Worm (Caenorhabditis elegans) whole organism, L4 larva: ENCODE results near the gene idpb-2.

ENCODE experiments used
- F10B5.3 ChIP-seq: sonication (generic microtip); optimal IDR thresholded peaks from 2 replicates; lab custom pipeline; 2016; ENCODE audit warnings: mild to moderate bottlenecking, missing genetic modification characterization, missing compliant biosample characterization
- F26F4.8 ChIP-seq: fragments of 200-800 bp; sonication (Bioruptor generic); conservative IDR thresholded peaks from 2 replicates; pipeline ENCODE4 v1.3.6; 2022; ENCODE audit warnings: missing genetic modification characterization, missing compliant biosample characterization
- R02D3.7 ChIP-seq: fragments of 150-350 bp; sonication (generic microtip); optimal IDR thresholded peaks from 3 replicates; lab custom pipeline; 2014; ENCODE audit warnings: missing biosample characterization, missing genetic modification characterization
- T20F7.1 ChIP-seq: fragments of 200-800 bp; sonication (Bioruptor generic); optimal IDR thresholded peaks from 2 replicates; lab custom pipeline; 2018; ENCODE audit warnings: mild to moderate bottlenecking, missing genetic modification characterization, missing compliant biosample characterization
- T26A8.4 ChIP-seq: fragments of 200-800 bp; sonication (Bioruptor generic); IDR thresholded peaks from 2 replicates; pipeline ENCODE4 v1.3.6; 2022; ENCODE audit warnings: missing genetic modification characterization, missing compliant biosample characterization
- Y48G9A.11 ChIP-seq: fragments of 200-800 bp; sonication (Bioruptor generic); IDR thresholded peaks from 2 replicates; pipeline ENCODE4 v1.3.6; 2022; ENCODE audit warnings: missing genetic modification reagents, missing genetic modification characterization, missing compliant biosample characterization
- Y5F2A.4 ChIP-seq: fragments of 200-800 bp; sonication (Bioruptor generic); optimal IDR thresholded peaks from 2 replicates; lab custom pipeline; 2018; ENCODE audit warnings: mild to moderate bottlenecking, missing genetic modification characterization, missing compliant biosample characterization
- ZK546.5 ChIP-seq, 2 experiments: sonication (generic microtip); optimal IDR thresholded peaks; 2 replicates each; lab custom pipeline; 2017; ENCODE audit warnings: missing biosample characterization in 2 of 2, missing genetic modification characterization in 2 of 2
- aha-1 ChIP-seq: fragments of 150-350 bp; peaks from one replicate; lab custom pipeline; 2014; ENCODE audit warnings: missing biosample characterization, missing genetic modification characterization
- aly-2 ChIP-seq: sonication (generic microtip); optimal IDR thresholded peaks from 2 replicates; lab custom pipeline; 2018; ENCODE audit warnings: missing biosample characterization, missing genetic modification characterization
- arid-1 ChIP-seq: fragments of 200-800 bp; sonication (Bioruptor generic); conservative IDR thresholded peaks from 2 replicates; pipeline ENCODE4 v1.3.6; 2022; ENCODE audit warnings: missing genetic modification reagents, missing genetic modification characterization, missing compliant biosample characterization
- attf-4 ChIP-seq: sonication (generic microtip); optimal IDR thresholded peaks from 3 replicates; lab custom pipeline; 2017; ENCODE audit warnings: missing biosample characterization, missing genetic modification characterization
- ceh-20 ChIP-seq: fragments of 200-800 bp; sonication (Bioruptor generic); IDR thresholded peaks from 2 replicates; pipeline ENCODE4 v1.3.6; 2022; ENCODE audit warnings: missing genetic modification reagents, missing genetic modification characterization, missing compliant biosample characterization
- ceh-44 ChIP-seq: fragments of 200-800 bp; sonication (Bioruptor generic); IDR thresholded peaks from 2 replicates; pipeline ENCODE4 v1.3.6; 2022; ENCODE audit warnings: missing genetic modification reagents, missing genetic modification characterization, missing compliant biosample characterization
- cey-2 ChIP-seq: sonication (generic microtip); optimal IDR thresholded peaks from 3 replicates; lab custom pipeline; 2017; ENCODE audit warnings: missing genetic modification characterization, mild to moderate bottlenecking, missing compliant biosample characterization, antibody characterized with exemption, borderline replicate concordance; ENCODE audit not compliant: insufficient read depth
- daf-8 ChIP-seq: fragments of 200-800 bp; sonication (Bioruptor generic); IDR thresholded peaks from 2 replicates; pipeline ENCODE4 v1.3.6; 2022; ENCODE audit warnings: missing genetic modification characterization, missing compliant biosample characterization
- dmd-6 ChIP-seq: fragments of 200-800 bp; sonication (Bioruptor generic); IDR thresholded peaks from 2 replicates; pipeline ENCODE4 v1.3.6; 2022; ENCODE audit warnings: missing genetic modification reagents, missing genetic modification characterization, missing compliant biosample characterization
- dpl-1 ChIP-seq: fragments of 150-350 bp; optimal IDR thresholded peaks from 2 replicates; lab custom pipeline; 2014; ENCODE audit warnings: missing biosample characterization, missing genetic modification reagents, missing genetic modification characterization
- egl-27 ChIP-seq: sonication (generic microtip); optimal IDR thresholded peaks from 3 replicates; lab custom pipeline; 2017; ENCODE audit warnings: missing biosample characterization, missing genetic modification reagents, missing genetic modification characterization
- fkh-10 ChIP-seq: fragments of 150-350 bp; optimal IDR thresholded peaks from 2 replicates; lab custom pipeline; 2014; ENCODE audit warnings: missing biosample characterization, missing genetic modification reagents, missing genetic modification characterization
- hif-1 ChIP-seq, 2 experiments: sonication (generic microtip); optimal IDR thresholded peaks; 2 replicates each; lab custom pipeline; 2016 to 2017; ENCODE audit warnings: missing compliant biosample characterization in 2 of 2, missing genetic modification characterization in 2 of 2, missing genetic modification reagents in 2 of 2, missing genotype in 2 of 2, mild to moderate bottlenecking in 1 of 2
- hlh-11 ChIP-seq: fragments of 200-800 bp; sonication (Bioruptor generic); optimal IDR thresholded peaks from 2 replicates; lab custom pipeline; 2018; ENCODE audit warnings: mild to moderate bottlenecking, missing genetic modification characterization, missing compliant biosample characterization
- hlh-30 ChIP-seq: sonication (generic microtip); optimal IDR thresholded peaks from 2 replicates; lab custom pipeline; 2017; ENCODE audit warnings: antibody characterized with exemption, mild to moderate bottlenecking, missing genetic modification characterization, missing compliant biosample characterization; ENCODE audit not compliant: insufficient read depth
- lin-15B ChIP-seq: fragments of 150-350 bp; sonication (generic microtip); optimal IDR thresholded peaks from 3 replicates; lab custom pipeline; 2014; ENCODE audit warnings: missing biosample characterization, missing genetic modification characterization
- lin-29 ChIP-seq: fragments of 200-800 bp; sonication (Bioruptor generic); IDR thresholded peaks from 2 replicates; pipeline ENCODE4 v1.3.6; 2022; ENCODE audit warnings: missing genetic modification reagents, missing genetic modification characterization, missing compliant biosample characterization
- lir-3 ChIP-seq: sonication (generic microtip); optimal IDR thresholded peaks from 2 replicates; lab custom pipeline; 2016; ENCODE audit warnings: mild to moderate bottlenecking, missing genetic modification characterization, missing compliant biosample characterization
- lsy-2 ChIP-seq, 2 experiments: fragments of 150-350 bp in 1 of 2; sonication (generic microtip) in 1 of 2; optimal IDR thresholded peaks; 2 replicates each; lab custom pipeline; 2014 to 2017; ENCODE audit warnings: missing biosample characterization in 2 of 2, missing genetic modification characterization in 2 of 2
- madf-9 ChIP-seq: fragments of 200-800 bp; sonication (Bioruptor generic); conservative IDR thresholded peaks from 2 replicates; pipeline ENCODE4 v1.3.6; 2022; ENCODE audit warnings: missing genetic modification reagents, missing genetic modification characterization, missing compliant biosample characterization
- mdl-1 ChIP-seq, 2 experiments: fragments of 150-350 bp in 1 of 2; sonication (generic microtip) in 1 of 2; optimal IDR thresholded peaks; 2 replicates each; lab custom pipeline; 2014 to 2017; ENCODE audit warnings: missing biosample characterization in 2 of 2, missing genetic modification characterization in 2 of 2
- mdt-29 ChIP-seq: fragments of 200-800 bp; sonication (Bioruptor generic); IDR thresholded peaks from 2 replicates; pipeline ENCODE4 v1.3.6; 2022; ENCODE audit warnings: missing genetic modification reagents, missing genetic modification characterization, missing compliant biosample characterization
- mep-1 ChIP-seq: fragments of 150-350 bp; sonication (generic microtip); optimal IDR thresholded peaks from 3 replicates; lab custom pipeline; 2014; ENCODE audit warnings: missing biosample characterization, missing genetic modification characterization
- mxl-3 ChIP-seq: fragments of 200-800 bp; sonication (Bioruptor generic); optimal IDR thresholded peaks from 2 replicates; lab custom pipeline; 2018; ENCODE audit warnings: mild to moderate bottlenecking, missing genetic modification characterization, missing compliant biosample characterization
- nhr-102 ChIP-seq: sonication (generic microtip); optimal IDR thresholded peaks from 2 replicates; lab custom pipeline; 2016; ENCODE audit warnings: mild to moderate bottlenecking, missing genetic modification characterization, moderate library complexity, missing compliant biosample characterization
- nhr-237 ChIP-seq: sonication (generic microtip); optimal IDR thresholded peaks from 2 replicates; lab custom pipeline; 2017; ENCODE audit warnings: missing biosample characterization, missing genetic modification characterization
- nhr-28 ChIP-seq: fragments of 150-350 bp; optimal IDR thresholded peaks from 2 replicates; lab custom pipeline; 2014; ENCODE audit warnings: missing biosample characterization, missing genetic modification characterization
- nhr-41 ChIP-seq: fragments of 200-800 bp; sonication (Bioruptor generic); IDR thresholded peaks from 2 replicates; pipeline ENCODE4 v1.3.6; 2022; ENCODE audit warnings: missing genetic modification reagents, missing genetic modification characterization, missing compliant biosample characterization
- nhr-42 ChIP-seq: fragments of 200-800 bp; sonication (Bioruptor generic); IDR thresholded peaks from 2 replicates; pipeline ENCODE4 v1.3.6; 2022; ENCODE audit warnings: missing genetic modification characterization, missing compliant biosample characterization
- saeg-2 ChIP-seq: fragments of 200-800 bp; sonication (Bioruptor generic); IDR thresholded peaks from 2 replicates; pipeline ENCODE4 v1.3.6; 2022; ENCODE audit warnings: missing genetic modification reagents, missing genetic modification characterization, missing compliant biosample characterization
- sdz-12 ChIP-seq: fragments of 200-800 bp; sonication (Bioruptor generic); optimal IDR thresholded peaks from 2 replicates; lab custom pipeline; 2018; ENCODE audit warnings: mild to moderate bottlenecking, missing genetic modification characterization, missing compliant biosample characterization
- skn-1 ChIP-seq: fragments of 150-350 bp; optimal IDR thresholded peaks from 2 replicates; lab custom pipeline; 2014; ENCODE audit warnings: missing biosample characterization, missing genetic modification characterization
- snpc-4 ChIP-seq: fragments of 150-350 bp; optimal IDR thresholded peaks from 2 replicates; lab custom pipeline; 2014; ENCODE audit warnings: missing biosample characterization, missing genetic modification characterization
- tag-97 ChIP-seq: fragments of 200-800 bp; sonication (Bioruptor generic); IDR thresholded peaks from 2 replicates; pipeline ENCODE4 v1.3.6; 2022; ENCODE audit warnings: missing genetic modification characterization, missing compliant biosample characterization
- tra-1 ChIP-seq: fragments of 200-800 bp; sonication (Bioruptor generic); IDR thresholded peaks from 2 replicates; pipeline ENCODE4 v1.3.6; 2022; ENCODE audit warnings: missing genetic modification reagents, missing genetic modification characterization, missing compliant biosample characterization
- unc-39 ChIP-seq: sonication (generic microtip); optimal IDR thresholded peaks from 2 replicates; lab custom pipeline; 2017; ENCODE audit warnings: missing biosample characterization, missing genetic modification characterization
- unc-62 ChIP-seq, 3 experiments: fragments of 150-350 bp in 1 of 3; sonication (generic microtip); optimal IDR thresholded peaks in 2 of 3; peaks in 1 of 3; 1 replicate in 1 of 3; 2 replicates in 2 of 3; lab custom pipeline; 2014 to 2017; ENCODE audit warnings: missing biosample characterization in 3 of 3, missing genetic modification characterization in 3 of 3, missing genetic modification reagents in 3 of 3, missing genotype in 1 of 3
- zfp-2 ChIP-seq: sonication (generic microtip); optimal IDR thresholded peaks from 2 replicates; lab custom pipeline; 2016; ENCODE audit warnings: mild to moderate bottlenecking, missing genetic modification characterization, missing compliant biosample characterization
- zfp-3 ChIP-seq: fragments of 200-800 bp; sonication (Bioruptor generic); conservative IDR thresholded peaks from 2 replicates; pipeline ENCODE4 v1.3.6; 2022; ENCODE audit warnings: missing genetic modification reagents, missing genetic modification characterization, missing compliant biosample characterization
- ztf-7 ChIP-seq: fragments of 150-350 bp; optimal IDR thresholded peaks from 2 replicates; lab custom pipeline; 2014; ENCODE audit warnings: missing biosample characterization, missing genetic modification characterization

The idpb-2 gene

DNA sequence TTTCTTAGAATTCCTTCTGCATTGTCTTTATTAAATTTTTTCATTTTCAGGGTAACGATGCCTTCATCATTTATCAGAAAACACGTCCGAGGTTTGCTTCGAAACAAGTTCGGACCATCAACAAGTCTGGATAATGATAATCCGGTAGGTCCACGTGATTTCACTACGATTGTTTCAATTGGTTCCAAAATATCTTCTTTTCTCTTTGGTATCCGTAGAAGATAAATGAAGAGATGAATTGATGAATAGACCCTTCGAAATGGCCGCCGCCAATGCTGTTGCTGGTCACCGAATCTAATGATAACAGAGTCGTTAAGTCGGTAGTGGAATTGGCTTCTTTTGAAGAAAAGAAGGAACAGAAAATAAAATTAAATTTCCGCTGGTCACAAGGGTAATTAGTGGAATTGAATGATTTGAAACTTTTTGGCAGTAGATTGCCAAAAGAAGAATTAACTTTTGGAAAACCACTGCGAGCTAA is 19.5 kb downstream of the idpb-2 start, which contains the start of gene F33G12.6:
TSS of gene F33G12.6 (plus strand) at position 51 of the 478 bp plus-strand sequence.
- TF ChIP-seq saeg-2 (GFP tag; lab: Robert Waterston, UW) = no peak
- TF ChIP-seq aha-1 = peak; percentile 44
- no peak for TF ChIP-seq R02D3.7 (tag; lab: Kevin White, UChicago)
- no peak for TF ChIP-seq hlh-11 (tag; lab: Kevin White, UChicago)
- TF ChIP-seq hlh-30 (tag; lab: Kevin White, UChicago) = peak; percentile 15
- TF ChIP-seq unc-62 (GFP tag; optimal IDR thresholded peaks at IDR 0.05 in 1 of 2; lab: Kevin White, UChicago) = peak in 1 of 2 experiments; percentile 66
- no peak for TF ChIP-seq unc-62 (tag; optimal IDR thresholded peaks at IDR 0.05; lab: Kevin White, UChicago)
- TF ChIP-seq nhr-41 (GFP tag; lab: Robert Waterston, UW) = no peak
- TF ChIP-seq, all 104 proteins: peak for 3

DNA sequence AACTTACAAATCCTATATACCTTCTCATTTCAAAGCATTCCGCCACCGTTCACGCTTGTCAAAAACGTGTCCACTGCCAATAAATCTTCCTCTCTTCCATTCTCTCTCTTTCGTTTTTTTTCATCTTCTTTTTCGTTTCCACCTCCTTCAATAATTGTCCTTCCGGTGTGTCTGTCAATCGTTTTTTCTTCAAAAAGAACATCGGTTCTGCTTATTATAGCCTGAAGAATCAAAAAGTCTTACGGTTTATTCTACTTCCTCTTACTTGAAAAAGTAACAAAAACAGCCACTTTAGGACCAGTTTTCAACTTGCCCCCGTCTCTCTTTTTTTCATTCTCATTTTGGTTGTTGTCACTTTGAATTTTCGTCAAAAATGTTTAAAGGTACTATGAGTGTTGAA is 20.2 kb downstream of the idpb-2 start:
- TF ChIP-seq ztf-7 (tag; lab: Kevin White, UChicago) (no peak), nhr-42 (GFP tag; lab: Robert Waterston, UW) (no peak), T20F7.1 (GFP tag; lab: Kevin White, UChicago) (no peak), unc-39 (no peak), Y5F2A.4 (GFP tag; lab: Kevin White, UChicago) (no peak), mdt-29 (GFP tag; lab: Robert Waterston, UW) (no peak), cey-2 (tag; lab: Kevin White, UChicago) (peak; percentile 77), ZK546.5 (tag; optimal IDR thresholded peaks at IDR 0.05; lab: Kevin White, UChicago) (no peak), hlh-30 (tag; lab: Kevin White, UChicago) (peak; percentile 1), dpl-1 (GFP tag; lab: Kevin White, UChicago) (no peak), tra-1 (GFP tag; lab: Robert Waterston, UW) (no peak), zfp-2 (tag; lab: Kevin White, UChicago) (no peak), mdl-1 (tag; optimal IDR thresholded peaks at IDR 0.05; lab: Kevin White, UChicago) (peak in 1 of 2 experiments; percentile 35), skn-1 (tag; lab: Kevin White, UChicago) (no peak), F26F4.8 (GFP tag; lab: Robert Waterston, UW) (no peak), arid-1 (GFP tag; lab: Robert Waterston, UW) (no peak), tag-97 (GFP tag; lab: Robert Waterston, UW) (no peak), Y48G9A.11 (GFP tag; lab: Robert Waterston, UW) (no peak), F10B5.3 (tag; lab: Kevin White, UChicago) (no peak), hif-1 (tag; optimal IDR thresholded peaks at IDR 0.05; lab: Kevin White, UChicago) (no peak), egl-27 (tag; lab: Kevin White, UChicago) (no peak), aly-2 (no peak), attf-4 (tag; lab: Kevin White, UChicago) (no peak), lsy-2 (tag; optimal IDR thresholded peaks at IDR 0.05; lab: Kevin White, UChicago) (peak in 1 of 2 experiments; percentile 22), dmd-6 (GFP tag; lab: Robert Waterston, UW) (no peak), hlh-11 (tag; lab: Kevin White, UChicago) (peak; percentile 25), zfp-3 (GFP tag; lab: Robert Waterston, UW) (no peak), lir-3 (tag; lab: Kevin White, UChicago) (no peak), mxl-3 (peak; percentile 56), ceh-44 (GFP tag; lab: Robert Waterston, UW) (no peak), sdz-12 (GFP tag; lab: Kevin White, UChicago) (no peak), nhr-102 (tag; lab: Kevin White, UChicago) (no peak), snpc-4 (tag; lab: Kevin White, UChicago) (no peak), ceh-20 (GFP tag; lab: Robert Waterston, UW) (no peak), unc-62 (GFP tag; optimal IDR thresholded peaks at IDR 0.05 in 1 of 2; lab: Kevin White, UChicago) (peak in 1 of 2 experiments; percentile 99), unc-62 (tag; optimal IDR thresholded peaks at IDR 0.05; lab: Kevin White, UChicago) (no peak), mep-1 (tag; lab: Kevin White, UChicago) (peak; percentile 9), saeg-2 (GFP tag; lab: Robert Waterston, UW) (no peak), madf-9 (no peak), nhr-28 (tag; lab: Kevin White, UChicago) (peak; percentile 50), daf-8 (GFP tag; lab: Robert Waterston, UW) (no peak), lin-15B (tag; lab: Kevin White, UChicago) (no peak), T26A8.4 (no peak), lin-29 (no peak), fkh-10 (GFP tag; lab: Kevin White, UChicago) (no peak), nhr-237 (tag; lab: Kevin White, UChicago) (no peak)
